Fruit fly (Drosophila melanogaster) whole organism, wandering third instar larva: ENCODE results near the gene CG5188.

Experiments
- br ChIP-seq: fragments of 200-800 bp; sonication (Bioruptor generic); optimal IDR thresholded peaks from 2 replicates; lab custom pipeline; 2016; ENCODE audit warnings: missing biosample characterization, missing genetic modification characterization
- pan ChIP-seq: fragments of >200 bp; optimal IDR thresholded peaks from 2 replicates; lab custom pipeline; 2017

DNA sequence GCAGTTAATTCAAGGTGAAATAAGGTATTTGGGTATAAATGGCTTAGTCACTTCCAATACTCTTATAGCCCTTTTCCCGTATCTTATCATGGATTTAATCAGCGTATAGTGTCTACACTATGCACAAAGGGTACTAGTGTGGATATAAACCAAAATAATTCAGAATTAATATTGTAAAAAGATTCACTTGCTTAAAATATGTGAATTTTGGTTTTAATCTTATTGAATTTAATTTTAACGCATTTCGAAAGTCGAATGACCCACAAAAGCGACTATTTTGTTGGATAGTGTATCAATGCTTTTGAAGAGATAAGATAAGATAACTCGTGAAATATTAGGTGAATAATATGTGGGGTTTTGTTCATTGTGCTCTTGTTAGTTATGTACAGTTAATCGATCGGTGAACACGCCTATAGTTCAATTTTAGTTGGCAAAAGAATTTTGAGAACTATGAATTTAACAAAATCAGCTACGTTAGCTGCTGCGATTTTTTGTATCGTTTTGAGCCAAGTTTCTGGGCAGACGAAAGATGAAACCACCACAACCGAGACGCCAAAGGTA is 46.7 kb upstream of the CG5188 start, which contains the start of gene CG5096:
- TF ChIP-seq pan (lab: Kevin White, UChicago) (no peak), br (GFP tag; lab: Kevin White, UChicago) (no peak)
